Fruit fly (Drosophila melanogaster) whole organism, embryonic: ENCODE data around the gene pnt.

Source experiments
- ATbp ChIP-seq: fragments of 200-800 bp; sonication (Bioruptor generic); optimal IDR thresholded peaks from 2 replicates; lab custom pipeline; 2017; ENCODE audit warnings: missing biosample characterization, mild to moderate bottlenecking, missing genetic modification characterization, missing genetic modification reagents
- CG10209 ChIP-seq: fragments of 200-800 bp; sonication (Bioruptor generic); optimal IDR thresholded peaks from 3 replicates; lab custom pipeline; 2017; ENCODE audit warnings: missing biosample characterization, mild to moderate bottlenecking, missing genetic modification characterization, missing genetic modification reagents
- CG10462 ChIP-seq: fragments of 200-800 bp; sonication (Bioruptor generic); optimal IDR thresholded peaks from 2 replicates; lab custom pipeline; 2016; ENCODE audit warnings: missing biosample characterization, missing genetic modification characterization
- CG11560 ChIP-seq: fragments of 200-800 bp; sonication (Bioruptor generic); IDR thresholded peaks from 3 replicates; pipeline ENCODE4 v1.3.6; 2022; ENCODE audit warnings: missing biosample characterization, missing genetic modification characterization
- CG12236 ChIP-seq: fragments of 200-800 bp; sonication (Bioruptor generic); optimal IDR thresholded peaks from 2 replicates; lab custom pipeline; 2016; ENCODE audit warnings: missing biosample characterization, missing genetic modification characterization
- CG12942 ChIP-seq: fragments of 200-800 bp; sonication (Bioruptor generic); optimal IDR thresholded peaks from 3 replicates; lab custom pipeline; 2016; ENCODE audit warnings: missing biosample characterization, missing genetic modification characterization
- CG13775 ChIP-seq: fragments of 200-800 bp; sonication (Bioruptor generic); optimal IDR thresholded peaks from 3 replicates; lab custom pipeline; 2017; ENCODE audit warnings: missing biosample characterization, mild to moderate bottlenecking, missing genetic modification characterization
- CG16779 ChIP-seq: fragments of 200-800 bp; sonication (Bioruptor generic); IDR thresholded peaks from 2 replicates; pipeline ENCODE4 v1.3.6; 2022; ENCODE audit warnings: missing biosample characterization, missing genetic modification characterization
- CG17829 ChIP-seq: fragments of 200-800 bp; optimal IDR thresholded peaks from 2 replicates; lab custom pipeline; 2019; ENCODE audit warnings: missing biosample characterization, mild to moderate bottlenecking, missing genetic modification characterization, moderate library complexity
- CG2120 ChIP-seq: fragments of 200-800 bp; sonication (Bioruptor generic); optimal IDR thresholded peaks from 3 replicates; lab custom pipeline; 2016; ENCODE audit warnings: missing biosample characterization, missing genetic modification characterization
- CG31224 ChIP-seq: fragments of 200-800 bp; sonication (Bioruptor generic); IDR thresholded peaks from 2 replicates; pipeline ENCODE4 v1.3.6; 2022; ENCODE audit warnings: missing biosample characterization, missing genetic modification characterization
- CG3281 ChIP-seq: fragments of 200-800 bp; sonication (Bioruptor generic); optimal IDR thresholded peaks from 3 replicates; lab custom pipeline; 2017; ENCODE audit warnings: missing biosample characterization, mild to moderate bottlenecking, missing genetic modification characterization
- CG34224 ChIP-seq: fragments of 200-800 bp; sonication (Bioruptor generic); IDR thresholded peaks from 3 replicates; pipeline ENCODE4 v1.3.6; 2022; ENCODE audit warnings: missing biosample characterization, missing genetic modification characterization; ENCODE audit not compliant: partially characterized antibody
- CG42726 ChIP-seq: fragments of 200-800 bp; sonication (Bioruptor generic); IDR thresholded peaks from 2 replicates; pipeline ENCODE4 v1.3.6; 2022; ENCODE audit warnings: missing biosample characterization, missing genetic modification characterization; ENCODE audit not compliant: partially characterized antibody
- CG4404 ChIP-seq: fragments of 200-800 bp; sonication (Bioruptor generic); IDR thresholded peaks from 2 replicates; pipeline ENCODE4 v1.3.6; 2022; ENCODE audit warnings: missing biosample characterization, missing genetic modification characterization
- CG7745 ChIP-seq: fragments of 200-800 bp; sonication (Bioruptor generic); optimal IDR thresholded peaks from 2 replicates; lab custom pipeline; 2018; ENCODE audit warnings: missing biosample characterization, mild to moderate bottlenecking, missing genetic modification characterization, moderate library complexity
- CG7987 ChIP-seq: fragments of 200-800 bp; sonication (Bioruptor generic); optimal IDR thresholded peaks from 2 replicates; lab custom pipeline; 2018; ENCODE audit warnings: missing biosample characterization, mild to moderate bottlenecking, missing genetic modification characterization, moderate library complexity
- CG9437 ChIP-seq: fragments of 200-800 bp; sonication (Bioruptor generic); optimal IDR thresholded peaks from 2 replicates; lab custom pipeline; 2018; ENCODE audit warnings: missing biosample characterization, mild to moderate bottlenecking, missing genetic modification characterization
- Fer2 ChIP-seq: fragments of 200-800 bp; sonication (Bioruptor generic); optimal IDR thresholded peaks from 2 replicates; lab custom pipeline; 2018; ENCODE audit warnings: missing biosample characterization, mild to moderate bottlenecking, missing genetic modification characterization, moderate library complexity
- GATAe ChIP-seq: fragments of 200-800 bp; sonication (Bioruptor generic); conservative IDR thresholded peaks from 2 replicates; pipeline ENCODE4 v1.3.6; 2022; ENCODE audit warnings: missing biosample characterization, missing genetic modification characterization
- MESR4 ChIP-seq: fragments of 200-800 bp; sonication (Bioruptor generic); optimal IDR thresholded peaks from 2 replicates; lab custom pipeline; 2018; ENCODE audit warnings: missing biosample characterization, mild to moderate bottlenecking, missing genetic modification characterization, moderate library complexity
- Mes4 ChIP-seq: fragments of 200-800 bp; sonication (Bioruptor generic); optimal IDR thresholded peaks from 2 replicates; lab custom pipeline; 2016; ENCODE audit warnings: missing biosample characterization, missing genetic modification characterization
- NFAT ChIP-seq: fragments of 200-800 bp; sonication (Bioruptor generic); IDR thresholded peaks from 2 replicates; pipeline ENCODE4 v1.3.6; 2022; ENCODE audit warnings: missing biosample characterization, missing genetic modification characterization
- NK7.1 ChIP-seq: fragments of 200-800 bp; sonication (Bioruptor generic); optimal IDR thresholded peaks from 3 replicates; lab custom pipeline; 2016; ENCODE audit warnings: missing biosample characterization, missing genetic modification characterization
- Neu2 ChIP-seq: fragments of 200-800 bp; sonication (Bioruptor generic); optimal IDR thresholded peaks from 3 replicates; lab custom pipeline; 2016; ENCODE audit warnings: missing biosample characterization, missing genetic modification characterization, borderline replicate concordance
- Optix ChIP-seq: fragments of 200-800 bp; sonication (Bioruptor generic); IDR thresholded peaks from 3 replicates; pipeline ENCODE4 v1.3.6; 2022; ENCODE audit warnings: missing biosample characterization, missing genetic modification characterization
- Pdp1 ChIP-seq, 2 experiments: fragments of 200-800 bp; sonication (Bioruptor generic); optimal IDR thresholded peaks; 3 replicates each; lab custom pipeline; 2016; ENCODE audit warnings: missing biosample characterization in 2 of 2, missing genetic modification characterization in 2 of 2, mild to moderate bottlenecking in 1 of 2, moderate library complexity in 1 of 2
- Rx ChIP-seq: fragments of 200-800 bp; sonication (Bioruptor generic); IDR thresholded peaks from 2 replicates; pipeline ENCODE4 v1.3.6; 2022; ENCODE audit warnings: missing biosample characterization, missing genetic modification characterization
- Side ChIP-seq: fragments of 200-800 bp; sonication (Bioruptor generic); optimal IDR thresholded peaks from 2 replicates; lab custom pipeline; 2016; ENCODE audit warnings: missing biosample characterization, missing genetic modification characterization
- Sox100B ChIP-seq: fragments of 200-800 bp; sonication (Bioruptor generic); optimal IDR thresholded peaks from 3 replicates; lab custom pipeline; 2018; ENCODE audit warnings: missing biosample characterization, mild to moderate bottlenecking, missing genetic modification characterization
- Taf1 ChIP-seq: fragments of 200-800 bp; sonication (Bioruptor generic); IDR thresholded peaks from 2 replicates; pipeline ENCODE4 v1.3.6; 2022; ENCODE audit warnings: missing biosample characterization, missing genetic modification characterization
- Tbp ChIP-seq: fragments of >200 bp; optimal IDR thresholded peaks from 2 replicates; lab custom pipeline; 2018; ENCODE audit warnings: missing biosample characterization, missing genetic modification characterization
- ato ChIP-seq: fragments of 200-800 bp; sonication (Bioruptor generic); IDR thresholded peaks from 2 replicates; pipeline ENCODE4 v1.3.6; 2022; ENCODE audit warnings: missing biosample characterization, missing genetic modification characterization; ENCODE audit not compliant: partially characterized antibody
- br ChIP-seq: fragments of >200 bp; optimal IDR thresholded peaks from 2 replicates; lab custom pipeline; 2017
- ci ChIP-seq: fragments of 200-800 bp; sonication (Bioruptor generic); IDR thresholded peaks from 3 replicates; pipeline ENCODE4 v1.3.6; 2022; ENCODE audit warnings: missing biosample characterization, missing genetic modification characterization
- dmrt11E ChIP-seq: fragments of 200-800 bp; sonication (Bioruptor generic); optimal IDR thresholded peaks from 3 replicates; lab custom pipeline; 2018; ENCODE audit warnings: missing biosample characterization, mild to moderate bottlenecking, missing genetic modification characterization, moderate library complexity
- fd64A ChIP-seq: fragments of 200-800 bp; sonication (Bioruptor generic); optimal IDR thresholded peaks from 3 replicates; lab custom pipeline; 2018; ENCODE audit warnings: missing biosample characterization, mild to moderate bottlenecking, missing genetic modification characterization
- fd96Cb ChIP-seq: fragments of 200-800 bp; sonication (Bioruptor generic); optimal IDR thresholded peaks from 2 replicates; lab custom pipeline; 2018; ENCODE audit warnings: missing biosample characterization, mild to moderate bottlenecking, missing genetic modification characterization, moderate library complexity
- hb ChIP-seq: fragments of 200-800 bp; sonication (Bioruptor generic); IDR thresholded peaks from 3 replicates; pipeline ENCODE4 v1.3.6; 2022; ENCODE audit warnings: missing biosample characterization, missing genetic modification characterization; ENCODE audit not compliant: partially characterized antibody
- jumu ChIP-seq: fragments of 200-800 bp; sonication (Bioruptor generic); optimal IDR thresholded peaks from 3 replicates; lab custom pipeline; 2016; ENCODE audit warnings: missing biosample characterization, missing genetic modification characterization
- kay ChIP-seq: fragments of 200-800 bp; sonication (Bioruptor generic); optimal IDR thresholded peaks from 2 replicates; lab custom pipeline; 2016; ENCODE audit warnings: missing biosample characterization, missing genetic modification characterization
- lmd ChIP-seq: fragments of 200-800 bp; sonication (Bioruptor generic); IDR thresholded peaks from 2 replicates; pipeline ENCODE4 v1.3.6; 2022; ENCODE audit warnings: missing biosample characterization, missing genetic modification characterization
- mam ChIP-seq: fragments of 200-800 bp; sonication (Bioruptor generic); optimal IDR thresholded peaks from 3 replicates; lab custom pipeline; 2016; ENCODE audit warnings: missing biosample characterization, missing genetic modification characterization
- psq ChIP-seq: fragments of 200-800 bp; sonication (Bioruptor generic); optimal IDR thresholded peaks from 2 replicates; lab custom pipeline; 2017; ENCODE audit warnings: missing biosample characterization, missing genetic modification characterization
- run ChIP-seq: fragments of 200-800 bp; sonication (Bioruptor generic); optimal IDR thresholded peaks from 3 replicates; lab custom pipeline; 2018; ENCODE audit warnings: missing biosample characterization, mild to moderate bottlenecking, missing genetic modification characterization
- schlank ChIP-seq: fragments of 200-800 bp; sonication (Bioruptor generic); optimal IDR thresholded peaks from 2 replicates; lab custom pipeline; 2018; ENCODE audit warnings: missing biosample characterization, mild to moderate bottlenecking, missing genetic modification characterization
- so ChIP-seq: fragments of 200-800 bp; sonication (Bioruptor generic); IDR thresholded peaks from 3 replicates; pipeline ENCODE4 v1.3.6; 2022; ENCODE audit warnings: missing biosample characterization, missing genetic modification characterization
- tna ChIP-seq: fragments of 200-800 bp; sonication (Bioruptor generic); IDR thresholded peaks from 2 replicates; pipeline ENCODE4 v1.3.6; 2022; ENCODE audit warnings: missing biosample characterization, missing genetic modification characterization; ENCODE audit not compliant: partially characterized antibody

The pnt gene

DNA sequence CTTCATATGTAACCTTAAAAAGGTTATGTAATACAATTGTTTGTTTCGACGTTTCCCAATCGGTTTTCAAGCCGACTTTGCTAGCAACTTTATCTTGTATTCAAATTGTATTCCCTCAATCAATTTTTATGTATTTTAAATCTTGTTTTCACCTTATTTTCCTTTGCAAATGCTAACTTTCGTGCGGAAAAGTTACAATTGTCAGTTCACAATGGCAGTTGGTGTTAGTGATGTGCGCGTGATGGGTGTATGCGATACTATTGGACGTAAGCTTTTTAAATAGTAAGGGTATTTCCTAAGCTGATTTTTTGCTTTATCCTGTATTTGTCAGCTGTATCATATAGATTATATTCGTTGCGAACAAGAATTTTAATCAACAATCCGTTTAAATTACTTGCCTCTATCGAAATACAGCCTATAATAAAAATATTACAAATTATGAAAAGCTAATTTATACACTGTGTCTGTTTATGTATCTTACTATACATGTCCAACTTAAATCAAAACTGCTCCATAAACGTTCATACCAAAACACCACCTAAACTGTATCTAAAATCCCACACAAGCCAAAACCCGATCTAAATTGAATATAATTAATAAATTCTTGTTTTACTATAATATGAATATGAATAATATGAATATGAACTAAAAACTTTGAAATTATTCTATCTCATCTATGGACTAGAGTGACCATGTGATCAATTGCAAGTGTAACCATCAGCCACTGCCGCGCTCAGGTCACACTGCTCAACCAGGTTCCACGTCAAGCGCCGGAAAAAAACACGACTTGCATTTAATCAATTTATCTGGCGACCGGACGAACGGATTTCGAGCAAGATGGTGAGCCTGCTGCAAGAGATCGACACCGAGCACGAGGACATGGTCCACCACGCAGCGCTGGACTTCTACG lies 10.1 kb upstream of the pnt start, which contains the start of the genes ATPsynCF6 and Sec13 (continued):
- TF ChIP-seq Fer2: peak; percentile 46
- TF ChIP-seq schlank (tag; lab: Kevin White, UChicago): no peak
- TF ChIP-seq Tbp (GFP tag; lab: Kevin White, UChicago): no peak
- peak; percentile 60 for TF ChIP-seq Sox100B (GFP tag; lab: Kevin White, UChicago)
- TF ChIP-seq CG9437 (GFP tag; lab: Kevin White, UChicago): peak; percentile 32
- peak; percentile 62 for TF ChIP-seq CG3281 (GFP tag; lab: Kevin White, UChicago)
- peak; percentile 82 for TF ChIP-seq CG34224
- TF ChIP-seq Neu2 (GFP tag; lab: Kevin White, UChicago): no peak
- peak; percentile 66 for TF ChIP-seq lmd (GFP tag; lab: Robert Waterston, UW)
- peak; percentile 27 for TF ChIP-seq CG10209
- no peak for TF ChIP-seq CG11560 (tag; lab: Robert Waterston, UW)
- TF ChIP-seq CG12236 (GFP tag; lab: Kevin White, UChicago): no peak
- TF ChIP-seq fd96Cb: peak; percentile 46
- no peak for TF ChIP-seq Mes4 (GFP tag; lab: Kevin White, UChicago)
- TF ChIP-seq Side (GFP tag; lab: Kevin White, UChicago): peak; percentile 21
- TF ChIP-seq CG10462 (GFP tag; lab: Kevin White, UChicago): no peak
- TF ChIP-seq Optix: no peak
- no peak for TF ChIP-seq CG7987 (GFP tag; lab: Kevin White, UChicago)
- TF ChIP-seq CG13775: peak; percentile 24
- no peak for TF ChIP-seq psq (GFP tag; lab: Kevin White, UChicago)
- peak; percentile 83 for TF ChIP-seq tna (GFP tag; lab: Robert Waterston, UW)
- TF ChIP-seq NFAT (GFP tag; lab: Robert Waterston, UW): peak; percentile 69; the same call in 1 of the 2 replicates
- no peak for TF ChIP-seq so (GFP tag; lab: Robert Waterston, UW)
- TF ChIP-seq mam: peak; percentile 39
- no peak for TF ChIP-seq fd64A (GFP tag; lab: Kevin White, UChicago)
- TF ChIP-seq ATbp (GFP tag; lab: Kevin White, UChicago): no peak
- TF ChIP-seq ato (GFP tag; lab: Robert Waterston, UW): peak; percentile 94
- 0 out of 2 replicates have a peak, but pooled peaks have one; percentile 11 for TF ChIP-seq CG4404 (GFP tag; lab: Robert Waterston, UW)
- peak; percentile 93 for TF ChIP-seq CG42726 (GFP tag; lab: Robert Waterston, UW)
- peak; percentile 25 to 99 for TF ChIP-seq Pdp1 (GFP tag; optimal IDR thresholded peaks at IDR 0.05; lab: Kevin White, UChicago)
- TF ChIP-seq CG7745 (tag; lab: Kevin White, UChicago): no peak
- no peak for TF ChIP-seq Rx (GFP tag; lab: Robert Waterston, UW)
- 0 out of 2 replicates have a peak, but pooled peaks have one; percentile 10 for TF ChIP-seq CG16779 (GFP tag; lab: Robert Waterston, UW)
- TF ChIP-seq Taf1: peak; percentile 50
- TF ChIP-seq ci (GFP tag; lab: Robert Waterston, UW): peak; percentile 60
- TF ChIP-seq br (lab: Kevin White, UChicago): no peak
- peak; percentile 52 for TF ChIP-seq CG17829 (tag; lab: Kevin White, UChicago)
- TF ChIP-seq CG12942 (GFP tag; lab: Kevin White, UChicago): peak; percentile 7
- no peak for TF ChIP-seq run
- peak; percentile 85 for TF ChIP-seq hb (GFP tag; lab: Robert Waterston, UW)
- peak; percentile 2 for TF ChIP-seq NK7.1 (GFP tag; lab: Kevin White, UChicago)
- peak; percentile 7 for TF ChIP-seq dmrt11E (tag; lab: Kevin White, UChicago)
- TF ChIP-seq jumu: no peak
- peak; percentile 56 for TF ChIP-seq CG2120 (GFP tag; lab: Kevin White, UChicago)
- no peak for TF ChIP-seq GATAe
- peak; percentile 88 for TF ChIP-seq MESR4 (GFP tag; lab: Kevin White, UChicago)
- TF ChIP-seq kay (GFP tag; lab: Kevin White, UChicago): peak; percentile 1
- TF ChIP-seq CG31224 (GFP tag; lab: Robert Waterston, UW): peak; percentile 36; the same call in 1 of the 2 replicates
